Worm (Caenorhabditis elegans) whole organism, early embryonic: Measurements from ENCODE around the gene C52E2.2.
"Not testable (repeated sequence)": the region's sequence is repeated elsewhere in the genome, so short reads cannot be mapped to it uniquely, and the experiment has no call there.

Source experiments
- B0310.2 ChIP-seq: sonication (generic microtip); optimal IDR thresholded peaks from 2 replicates; lab custom pipeline; 2016; ENCODE audit warnings: mild to moderate bottlenecking, missing genetic modification characterization, missing compliant biosample characterization
- F13C5.2 ChIP-seq: sonication (generic microtip); optimal IDR thresholded peaks from 2 replicates; lab custom pipeline; 2017; ENCODE audit warnings: mild to moderate bottlenecking, missing genetic modification characterization, inconsistent platforms, missing compliant biosample characterization
- aly-1 ChIP-seq: sonication (generic microtip); optimal IDR thresholded peaks from 2 replicates; lab custom pipeline; 2016; ENCODE audit warnings: missing genetic modification characterization, missing compliant biosample characterization
- ama-1 ChIP-seq: fragments of 150-350 bp; optimal IDR thresholded peaks from 2 replicates; lab custom pipeline; 2014
- ceh-13 ChIP-seq: fragments of 200-800 bp; sonication (Bioruptor generic); optimal IDR thresholded peaks from 2 replicates; lab custom pipeline; 2018; ENCODE audit warnings: mild to moderate bottlenecking, missing genetic modification characterization, missing compliant biosample characterization
- ceh-36 ChIP-seq: sonication (generic microtip); optimal IDR thresholded peaks from 2 replicates; lab custom pipeline; 2016; ENCODE audit warnings: missing genetic modification characterization, inconsistent platforms, missing compliant biosample characterization
- ets-7 ChIP-seq: sonication (generic microtip); optimal IDR thresholded peaks from 2 replicates; lab custom pipeline; 2016; ENCODE audit warnings: missing genotype, missing genetic modification characterization, missing compliant biosample characterization
- flt-1 ChIP-seq: fragments of 200-800 bp; sonication (Bioruptor generic); IDR thresholded peaks from 2 replicates; pipeline ENCODE4 v1.3.6; 2022; ENCODE audit warnings: missing genetic modification characterization, missing compliant biosample characterization
- hmbx-1 ChIP-seq: sonication (generic microtip); optimal IDR thresholded peaks from 2 replicates; lab custom pipeline; 2016; ENCODE audit warnings: mild to moderate bottlenecking, missing genetic modification characterization, missing compliant biosample characterization
- hmg-4 ChIP-seq: fragments of 200-800 bp; sonication (Bioruptor generic); optimal IDR thresholded peaks from 2 replicates; lab custom pipeline; 2018; ENCODE audit warnings: mild to moderate bottlenecking, missing genetic modification characterization, missing compliant biosample characterization
- hnd-1 ChIP-seq: sonication (generic microtip); optimal IDR thresholded peaks from 2 replicates; lab custom pipeline; 2016; ENCODE audit warnings: missing genetic modification characterization, missing compliant biosample characterization
- pes-1 ChIP-seq: fragments of 200-800 bp; sonication (Bioruptor generic); IDR thresholded peaks from 2 replicates; pipeline ENCODE4 v1.3.6; 2022; ENCODE audit warnings: missing genetic modification reagents, missing genetic modification characterization, missing compliant biosample characterization
- scrt-1 ChIP-seq: fragments of 200-800 bp; sonication (Bioruptor generic); IDR thresholded peaks from 2 replicates; pipeline ENCODE4 v1.3.6; 2022; ENCODE audit warnings: missing genetic modification characterization, missing compliant biosample characterization
- sea-1 ChIP-seq: fragments of 200-800 bp; sonication (Bioruptor generic); conservative IDR thresholded peaks from 2 replicates; pipeline ENCODE4 v1.3.6; 2022; ENCODE audit warnings: missing genetic modification characterization, missing compliant biosample characterization
- tbx-11 ChIP-seq: fragments of 200-800 bp; sonication (Bioruptor generic); IDR thresholded peaks from 2 replicates; pipeline ENCODE4 v1.3.6; 2022; ENCODE audit warnings: missing genetic modification characterization, missing compliant biosample characterization
- tbx-37 ChIP-seq: fragments of 200-800 bp; sonication (Bioruptor generic); conservative IDR thresholded peaks from 2 replicates; pipeline ENCODE4 v1.3.6; 2022; ENCODE audit warnings: missing genetic modification reagents, missing genetic modification characterization, missing compliant biosample characterization
- tra-4 ChIP-seq: sonication (generic microtip); optimal IDR thresholded peaks from 2 replicates; lab custom pipeline; 2017; ENCODE audit warnings: missing genetic modification characterization, missing compliant biosample characterization

The C52E2.2 gene

DNA sequence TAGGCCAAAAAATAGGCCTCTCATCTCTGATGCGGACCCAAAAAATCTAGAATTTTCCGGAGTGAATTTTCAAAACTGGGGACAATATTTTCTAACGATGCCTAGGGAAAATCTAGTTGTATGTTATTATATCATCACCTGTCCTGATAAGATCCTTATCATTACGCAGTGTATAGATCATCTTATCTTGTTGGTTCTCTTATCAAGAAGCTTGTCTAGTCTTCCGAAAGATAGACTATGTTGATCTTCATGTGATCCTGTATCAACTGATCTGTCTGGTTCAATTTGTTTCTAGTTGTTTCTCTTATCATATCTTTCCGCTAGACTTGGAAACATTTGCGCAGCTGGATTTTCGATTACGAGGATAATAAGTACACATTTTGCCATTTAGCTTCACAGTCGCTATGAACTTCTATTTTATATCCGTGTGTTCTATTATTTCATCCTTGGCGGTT lies 1.7 kb upstream of the C52E2.2 start, which contains the start of gene C52E2.3:
TSS of gene C52E2.3 (plus strand) at position 405 of the 455 bp plus-strand sequence.
- TF ChIP-seq tra-4 (no peak), tbx-37 (GFP tag; lab: Robert Waterston, UW) (no peak), flt-1 (no peak), pes-1 (GFP tag; lab: Robert Waterston, UW) (no peak), scrt-1 (GFP tag; lab: Robert Waterston, UW) (no peak), tbx-11 (GFP tag; lab: Robert Waterston, UW) (no peak), sea-1 (no peak), B0310.2 (tag; lab: Kevin White, UChicago) (no peak), ama-1 (no peak), hnd-1 (tag; lab: Kevin White, UChicago) (no peak), aly-1 (tag; lab: Kevin White, UChicago) (no peak), ceh-36 (no peak), hmbx-1 (tag; lab: Kevin White, UChicago) (no peak), F13C5.2 (no peak), ets-7 (tag; lab: Kevin White, UChicago) (no peak), ceh-13 (GFP tag; lab: Kevin White, UChicago) (no peak), hmg-4 (GFP tag; lab: Kevin White, UChicago) (no peak)

DNA sequence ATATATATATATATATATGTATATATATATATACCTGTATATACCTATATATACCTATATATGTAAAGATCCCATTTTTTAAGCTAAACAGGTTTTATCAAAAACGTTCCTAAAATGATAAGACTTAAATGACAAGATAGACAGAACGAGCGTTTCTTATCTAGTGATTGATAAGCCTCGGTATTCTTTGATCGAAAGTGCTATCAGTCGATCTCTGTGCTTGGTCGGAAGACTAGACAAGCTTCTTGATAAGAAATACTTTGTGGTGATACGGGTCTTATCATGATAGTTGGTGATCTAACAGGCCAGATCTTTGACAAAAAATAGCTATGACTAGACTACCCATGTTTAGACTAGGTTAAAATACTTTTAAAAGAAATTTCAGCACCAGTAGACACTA lies 887 bp upstream of the C52E2.2 start:
- TF ChIP-seq hmg-4 (GFP tag; lab: Kevin White, UChicago) (no peak), tbx-11 (GFP tag; lab: Robert Waterston, UW) (no peak), ama-1 (no peak), tbx-37 (GFP tag; lab: Robert Waterston, UW) (no peak), hnd-1 (tag; lab: Kevin White, UChicago) (no peak), tra-4 (no peak), flt-1 (no peak), B0310.2 (tag; lab: Kevin White, UChicago) (no peak), sea-1 (no peak), hmbx-1 (tag; lab: Kevin White, UChicago) (no peak), aly-1 (tag; lab: Kevin White, UChicago) (no peak), scrt-1 (GFP tag; lab: Robert Waterston, UW) (no peak), ceh-36 (no peak), ets-7 (tag; lab: Kevin White, UChicago) (no peak), F13C5.2 (no peak), ceh-13 (GFP tag; lab: Kevin White, UChicago) (no peak), pes-1 (GFP tag; lab: Robert Waterston, UW) (no peak)

DNA sequence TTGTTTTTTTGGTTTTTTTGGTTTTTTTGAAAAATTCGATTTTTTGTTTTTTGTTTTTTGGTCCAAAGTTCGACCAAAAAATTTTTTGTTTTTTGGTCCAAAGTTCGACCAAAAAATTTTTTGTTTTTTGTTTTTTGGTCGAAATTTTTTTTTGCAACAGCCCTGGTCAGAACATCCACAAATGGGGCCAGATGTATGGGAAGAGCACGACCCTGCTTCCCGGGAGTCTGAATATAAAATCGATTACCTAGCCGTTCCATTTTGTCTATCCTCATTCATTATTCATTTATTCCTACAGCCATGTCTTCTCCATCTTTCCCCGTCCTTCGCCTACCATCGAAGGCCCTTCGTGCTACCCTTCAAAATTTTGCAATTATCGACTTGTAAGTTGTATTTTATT lies 1.5 kb downstream of the C52E2.2 start, which contains the start of gene fbxb-95:
TSS of gene fbxb-95 (plus strand) at position 301 of the 400 bp plus-strand sequence.
- TF ChIP-seq pes-1 (GFP tag; lab: Robert Waterston, UW); ets-7 (tag; lab: Kevin White, UChicago); ceh-36: not testable (repeated sequence)

DNA sequence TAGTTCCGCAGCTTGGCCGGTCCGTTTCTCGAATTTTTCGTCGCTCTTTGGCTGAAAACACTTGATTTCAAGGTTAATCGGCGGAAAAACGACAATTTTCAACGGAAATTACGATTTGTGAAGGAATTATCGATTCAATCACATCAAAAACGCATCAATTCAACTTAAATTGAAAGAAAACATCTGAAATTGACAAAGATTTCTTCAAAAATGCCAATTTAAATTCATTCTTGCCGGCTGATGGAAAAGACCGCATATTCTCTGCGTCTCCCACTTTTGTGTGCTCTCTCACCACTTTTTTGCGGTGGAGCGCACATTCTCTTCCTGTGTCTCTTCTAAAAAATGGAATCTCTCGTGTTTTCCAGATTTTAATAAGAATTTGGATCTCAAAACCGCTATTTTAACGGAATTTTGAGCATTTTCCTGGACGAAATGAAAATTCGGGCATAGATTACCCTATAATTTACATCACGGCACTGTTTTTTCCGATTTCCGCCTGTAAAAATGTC lies 8.7 kb downstream of the C52E2.2 start, which contains the start of gene C16C4.18:
TSS of gene C16C4.18 (minus strand) at position 51 of the 509 bp plus-strand sequence.
- not testable (repeated sequence) for TF ChIP-seq F13C5.2; ceh-13 (GFP tag; lab: Kevin White, UChicago); tra-4

DNA sequence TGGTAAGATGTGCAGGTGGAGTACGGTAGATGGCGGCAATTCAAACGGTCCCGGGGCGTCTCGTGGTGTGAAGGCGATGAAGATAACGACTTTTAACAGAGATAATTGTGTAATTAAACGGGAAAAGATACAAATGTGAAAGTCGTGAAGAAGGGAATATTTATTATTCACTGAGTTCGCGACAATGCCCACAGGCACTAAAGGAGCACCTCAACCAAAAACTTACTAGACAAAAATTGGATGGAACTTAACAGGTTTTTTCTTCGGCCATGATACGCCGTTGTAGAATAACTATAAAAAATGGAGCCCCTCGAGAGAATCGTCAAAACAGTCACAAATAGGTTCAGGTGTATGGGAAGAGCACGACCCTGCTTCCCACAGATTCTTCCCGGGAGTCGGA lies 9.7 kb downstream of the C52E2.2 start, which contains the start of gene fbxb-98:
TSS of gene fbxb-98 (plus strand) at position 301 of the 400 bp plus-strand sequence.
- TF ChIP-seq hmg-4 (GFP tag; lab: Kevin White, UChicago); ceh-36; ceh-13 (GFP tag; lab: Kevin White, UChicago): not testable (repeated sequence)

DNA sequence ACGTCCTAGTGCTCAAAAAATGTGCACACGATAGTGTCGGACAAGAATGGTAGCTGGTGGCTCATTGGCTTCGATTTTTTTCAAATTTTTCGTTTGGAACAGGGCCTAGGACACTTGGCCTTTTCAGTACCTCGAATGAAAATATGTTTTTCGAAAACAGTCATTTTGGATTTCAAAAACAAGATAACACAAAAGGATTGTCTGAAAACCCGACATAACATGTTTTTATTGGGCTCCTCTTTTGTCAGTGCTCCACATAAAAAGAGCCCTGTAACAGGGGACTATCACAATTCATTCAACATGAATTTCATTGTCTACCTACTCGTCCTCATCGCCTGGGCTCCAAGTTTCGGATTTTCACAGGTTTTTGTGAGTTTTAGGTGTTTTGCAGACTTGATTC lies 11.7 kb downstream of the C52E2.2 start, which contains the start of gene C16C4.17:
TSS of gene C16C4.17 (plus strand) at position 301 of the 400 bp plus-strand sequence.
- no peak for TF ChIP-seq hmbx-1 (tag; lab: Kevin White, UChicago)
- no peak for TF ChIP-seq ceh-13 (GFP tag; lab: Kevin White, UChicago)
- no peak for TF ChIP-seq tbx-11 (GFP tag; lab: Robert Waterston, UW)
- no peak for TF ChIP-seq sea-1
- TF ChIP-seq pes-1 (GFP tag; lab: Robert Waterston, UW) = no peak
- no peak for TF ChIP-seq F13C5.2
- TF ChIP-seq ceh-36 = no peak
- TF ChIP-seq tra-4 = no peak
- TF ChIP-seq tbx-37 (GFP tag; lab: Robert Waterston, UW) = no peak
- TF ChIP-seq flt-1 = no peak
- TF ChIP-seq ets-7 (tag; lab: Kevin White, UChicago) = no peak
- TF ChIP-seq B0310.2 (tag; lab: Kevin White, UChicago) = no peak
- TF ChIP-seq hmg-4 (GFP tag; lab: Kevin White, UChicago) = no peak
- TF ChIP-seq scrt-1 (GFP tag; lab: Robert Waterston, UW) = no peak
- TF ChIP-seq aly-1 (tag; lab: Kevin White, UChicago) = no peak
- TF ChIP-seq hnd-1 (tag; lab: Kevin White, UChicago) = no peak
- no peak for TF ChIP-seq ama-1

DNA sequence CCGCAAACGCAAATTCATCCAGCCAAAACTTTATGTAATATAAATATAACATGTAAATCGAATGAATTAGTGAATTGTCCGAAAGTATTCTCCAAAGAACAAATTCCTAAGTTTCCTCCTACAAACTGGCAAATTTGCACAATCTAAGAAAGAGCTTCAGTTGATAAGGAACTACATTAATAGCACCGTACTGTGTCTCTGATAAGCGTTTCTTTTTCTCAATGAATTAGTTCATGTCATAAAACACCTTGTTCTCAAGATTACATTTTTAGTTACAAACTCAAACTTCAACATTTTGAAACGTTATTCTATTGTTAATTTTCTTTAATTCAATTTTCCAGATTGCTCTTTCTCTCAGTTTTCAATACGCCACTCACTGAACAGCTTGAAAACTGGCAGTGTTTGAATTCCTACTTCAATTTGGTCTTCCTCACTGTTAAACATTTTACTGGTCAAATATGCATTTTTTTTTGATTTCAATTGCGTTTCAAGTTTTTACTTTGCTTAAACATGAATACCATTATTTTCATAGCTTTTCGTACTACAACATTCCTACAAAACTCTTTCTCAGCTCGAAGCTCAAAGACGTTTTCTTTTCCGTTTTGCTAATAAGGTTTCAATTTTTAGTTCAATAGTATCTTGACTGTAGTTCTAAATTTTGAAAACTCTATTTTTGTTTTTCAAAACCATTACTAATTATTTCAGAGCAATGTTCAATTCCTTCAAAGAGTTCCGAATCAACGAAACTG lies 13.3 kb downstream of the C52E2.2 start, which contains the start of gene math-15:
TSS of gene math-15 (plus strand) at position 699 of the 749 bp plus-strand sequence.
- TF ChIP-seq ets-7 (tag; lab: Kevin White, UChicago) (no peak), ama-1 (no peak), ceh-36 (no peak), B0310.2 (tag; lab: Kevin White, UChicago) (no peak), ceh-13 (GFP tag; lab: Kevin White, UChicago) (no peak), scrt-1 (GFP tag; lab: Robert Waterston, UW) (no peak), sea-1 (no peak), tbx-37 (GFP tag; lab: Robert Waterston, UW) (no peak), hnd-1 (tag; lab: Kevin White, UChicago) (no peak), tbx-11 (GFP tag; lab: Robert Waterston, UW) (no peak), hmg-4 (GFP tag; lab: Kevin White, UChicago) (no peak), pes-1 (GFP tag; lab: Robert Waterston, UW) (no peak)
